Worm (Caenorhabditis elegans) whole organism, late embryonic: Measurements from ENCODE around the gene dph-7.

Experiments
- che-1 ChIP-seq: sonication (generic microtip); optimal IDR thresholded peaks from 2 replicates; lab custom pipeline; 2016; ENCODE audit warnings: mild to moderate bottlenecking, missing genetic modification characterization, missing compliant biosample characterization
- nhr-11 ChIP-seq: fragments of 150-350 bp; optimal IDR thresholded peaks from 2 replicates; lab custom pipeline; 2014; ENCODE audit warnings: missing biosample characterization, missing genetic modification characterization
- pros-1 ChIP-seq: fragments of 150-350 bp; optimal IDR thresholded peaks from 2 replicates; lab custom pipeline; 2014; ENCODE audit warnings: missing biosample characterization, missing genetic modification reagents, missing genetic modification characterization

DNA sequence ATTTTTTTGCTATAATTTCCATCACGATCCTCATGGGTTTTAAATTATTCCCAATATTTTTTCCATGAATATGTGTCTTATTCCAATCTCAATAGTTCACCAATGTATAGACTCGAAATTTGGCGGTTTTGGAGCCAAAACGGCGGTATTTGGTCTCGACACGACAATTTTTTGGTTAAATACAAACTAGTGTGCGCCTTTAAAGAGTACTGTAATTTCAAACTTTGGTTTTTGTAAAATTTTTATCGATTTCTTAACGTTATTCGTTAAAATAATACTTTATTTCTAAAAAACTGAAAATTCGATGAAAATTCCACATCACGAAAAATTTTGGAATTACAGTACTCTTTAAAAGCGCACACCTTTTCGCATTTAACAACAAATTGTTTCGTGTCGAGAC is 287 bp upstream of the dph-7 start:
- TF ChIP-seq nhr-11 (tag; lab: Kevin White, UChicago) (no peak), che-1 (tag; lab: Kevin White, UChicago) (no peak), pros-1 (no peak)
